Fruit fly (Drosophila melanogaster): ENCODE measurements around the gene EloA.

Gene EloA

DNA sequence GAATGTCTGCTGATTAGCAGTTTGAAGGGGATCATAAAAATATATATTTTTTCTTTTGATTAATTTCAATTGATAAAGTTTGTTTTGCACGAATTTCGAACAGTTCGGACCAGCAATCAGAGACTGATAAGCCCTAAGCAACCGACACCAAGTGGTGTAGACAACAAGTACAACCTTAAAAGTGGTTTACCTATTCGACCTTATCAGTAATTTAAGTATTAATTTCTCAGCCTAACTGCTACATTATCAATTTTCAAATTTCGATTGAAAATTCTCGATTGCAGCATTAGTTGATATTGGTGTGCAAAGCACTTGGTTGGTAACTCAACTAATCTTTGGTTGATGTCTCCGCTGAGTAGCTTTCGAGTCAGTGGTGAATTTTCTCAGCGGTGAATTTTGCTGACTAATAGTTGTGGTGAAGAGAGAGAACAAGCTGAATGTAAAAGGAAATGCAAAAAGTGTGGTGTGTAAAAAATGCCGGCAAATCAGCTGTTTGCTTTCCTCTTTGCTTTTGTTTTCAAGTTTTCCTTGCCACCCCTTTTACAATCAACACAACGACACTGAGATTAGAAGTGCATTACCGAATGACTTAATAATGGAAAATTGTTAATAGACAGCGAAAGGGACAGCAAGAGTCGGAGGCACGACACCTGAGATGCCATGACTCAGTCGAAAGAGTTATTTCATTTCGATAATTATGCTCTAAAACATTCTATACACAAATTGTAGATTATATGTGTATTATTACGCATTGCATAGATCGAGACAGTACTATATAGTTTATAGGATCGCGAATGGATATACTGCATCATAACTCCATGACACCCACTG, 36.5 kb upstream of the EloA start (continued):
- TF ChIP-seq CG34422 (GFP tag; IDR thresholded peaks at IDR 0.05) = 0 out of 3 replicates have a peak, but pooled peaks have one; percentile 23
- no peak for TF ChIP-seq CG6813 (GFP tag; optimal IDR thresholded peaks at IDR 0.05)
- TF ChIP-seq trem (tag; optimal IDR thresholded peaks at IDR 0.05) = peak; percentile 65
- TF ChIP-seq CG11504 (tag; optimal IDR thresholded peaks at IDR 0.05) = peak; percentile 14
- no peak for TF ChIP-seq CG10462 (GFP tag; optimal IDR thresholded peaks at IDR 0.05)
- peak; percentile 28 for TF ChIP-seq caup (GFP tag; optimal IDR thresholded peaks at IDR 0.05; ENCODE audit: severe bottlenecking)
- TF ChIP-seq CG42726 (GFP tag; IDR thresholded peaks at IDR 0.05; ENCODE audit: partially characterized antibody) = peak; percentile 45; the same call in 1 of the 2 replicates
- peak; percentile 40; the same call in 1 of the 3 replicates for TF ChIP-seq Dbx (GFP tag; IDR thresholded peaks at IDR 0.05)
- no peak for TF ChIP-seq MBD-R2 (GFP tag; IDR thresholded peaks at IDR 0.05)
- peak; percentile 20 for TF ChIP-seq CG9797 (GFP tag; optimal IDR thresholded peaks at IDR 0.05)
- peak; percentile 42 for TF ChIP-seq zen (tag; optimal IDR thresholded peaks at IDR 0.05)
- peak; percentile 58; the same call in 1 of the 2 replicates for TF ChIP-seq GATAe (GFP tag; conservative IDR thresholded peaks at IDR 0.05)
- peak; percentile 9; the same call in 1 of the 3 replicates for TF ChIP-seq row (GFP tag; IDR thresholded peaks at IDR 0.05)
- TF ChIP-seq Dref (GFP tag; IDR thresholded peaks at IDR 0.05) = peak; percentile 79
- TF ChIP-seq CG8290 (GFP tag; optimal IDR thresholded peaks at IDR 0.05) = no peak
- TF ChIP-seq CG8290 (tag; optimal IDR thresholded peaks at IDR 0.05) = peak in 1 of 2 experiments; percentile 70
- peak; percentile 96 for TF ChIP-seq E2f2 (GFP tag; IDR thresholded peaks at IDR 0.05)
- TF ChIP-seq Sry-δ (GFP tag; optimal IDR thresholded peaks at IDR 0.05) = peak; percentile 68
- no peak for TF ChIP-seq CG6683 (GFP tag; optimal IDR thresholded peaks at IDR 0.05)
- TF ChIP-seq CG14710 (tag; optimal IDR thresholded peaks at IDR 0.05) = peak; percentile 50
- TF ChIP-seq CG31365 (tag; optimal IDR thresholded peaks at IDR 0.05) = peak; percentile 13
- TF ChIP-seq nerfin-1 (tag; optimal IDR thresholded peaks at IDR 0.05) = peak; percentile 37
- TF ChIP-seq CG2712 (tag; optimal IDR thresholded peaks at IDR 0.05) = peak; percentile 24
- no peak for TF ChIP-seq mam (GFP tag; optimal IDR thresholded peaks at IDR 0.05)
- no peak for TF ChIP-seq CG12155 (GFP tag; optimal IDR thresholded peaks at IDR 0.05)
- peak; percentile 50 for TF ChIP-seq tna (GFP tag; IDR thresholded peaks at IDR 0.05; ENCODE audit: partially characterized antibody)
- TF ChIP-seq knrl (GFP tag; IDR thresholded peaks at IDR 0.05; ENCODE audit: partially characterized antibody) = no peak
- no peak for TF ChIP-seq Antp (GFP tag; optimal IDR thresholded peaks at IDR 0.05)
- TF ChIP-seq mirr (GFP tag; optimal IDR thresholded peaks at IDR 0.05) = peak; percentile 85
- TF ChIP-seq HmgZ (tag; optimal IDR thresholded peaks at IDR 0.05) = peak; percentile 82
- peak; percentile 72 for TF ChIP-seq cwo (GFP tag; optimal IDR thresholded peaks at IDR 0.05)
- peak; percentile 35; the same call in 1 of the 2 replicates for TF ChIP-seq sna (GFP tag; IDR thresholded peaks at IDR 0.05; ENCODE audit: partially characterized antibody)
- TF ChIP-seq CG14860 (GFP tag; IDR thresholded peaks at IDR 0.05; ENCODE audit: partially characterized antibody) = no peak
- peak; percentile 46 for TF ChIP-seq CG10543 (GFP tag; optimal IDR thresholded peaks at IDR 0.05)
- TF ChIP-seq HLH4C (GFP tag; IDR thresholded peaks at IDR 0.05; ENCODE audit: partially characterized antibody) = peak; percentile 62
- no peak for TF ChIP-seq fd96Cb (tag; optimal IDR thresholded peaks at IDR 0.05)
- 0 out of 2 replicates have a peak, but pooled peaks have one; percentile 26 for TF ChIP-seq nerfin-2 (GFP tag; IDR thresholded peaks at IDR 0.05; ENCODE audit: partially characterized antibody)
- TF ChIP-seq Bgb (GFP tag; IDR thresholded peaks at IDR 0.05; ENCODE audit: partially characterized antibody) = peak; percentile 48; the same call in 1 of the 2 replicates
- no peak for TF ChIP-seq jigr1 (GFP tag; IDR thresholded peaks at IDR 0.05)
- TF ChIP-seq CG18476 (GFP tag; optimal IDR thresholded peaks at IDR 0.05) = no peak
- peak; percentile 94 for TF ChIP-seq sug (tag; optimal IDR thresholded peaks at IDR 0.05)
- no peak for TF ChIP-seq toy (GFP tag; IDR thresholded peaks at IDR 0.05)
- peak; percentile 24 for TF ChIP-seq psq (GFP tag; optimal IDR thresholded peaks at IDR 0.05)
- TF ChIP-seq CG33213 (GFP tag; optimal IDR thresholded peaks at IDR 0.05) = peak; percentile 22
- TF ChIP-seq stwl (tag; optimal IDR thresholded peaks at IDR 0.05) = peak; percentile 83
- no peak for TF ChIP-seq inv (GFP tag; IDR thresholded peaks at IDR 0.05; ENCODE audit: partially characterized antibody)
- peak; percentile 23 for TF ChIP-seq Nf-YB (GFP tag; optimal IDR thresholded peaks at IDR 0.05)
